Worm (Caenorhabditis elegans) whole organism, mixed stage, embryonic: Measurements from ENCODE around the gene dhhc-8.

Experiments used
- mab-5 ChIP-seq: fragments of 150-350 bp; optimal IDR thresholded peaks from 2 replicates; lab custom pipeline; 2014; ENCODE audit warnings: missing biosample characterization, missing genetic modification characterization
- nhr-28 ChIP-seq: fragments of 150-350 bp; optimal IDR thresholded peaks from 2 replicates; lab custom pipeline; 2014; ENCODE audit warnings: missing biosample characterization, missing genetic modification characterization
- nhr-76 ChIP-seq: sonication (generic microtip); optimal IDR thresholded peaks from 2 replicates; lab custom pipeline; 2017; ENCODE audit warnings: missing biosample characterization, missing genetic modification characterization
- unc-62 ChIP-seq: fragments of 150-350 bp; optimal IDR thresholded peaks from 2 replicates; lab custom pipeline; 2014; ENCODE audit warnings: missing biosample characterization, missing genetic modification reagents, missing genetic modification characterization
- ztf-11 ChIP-seq: fragments of 150-350 bp; optimal IDR thresholded peaks from 2 replicates; lab custom pipeline; 2014; ENCODE audit warnings: missing biosample characterization, missing genetic modification characterization

DNA sequence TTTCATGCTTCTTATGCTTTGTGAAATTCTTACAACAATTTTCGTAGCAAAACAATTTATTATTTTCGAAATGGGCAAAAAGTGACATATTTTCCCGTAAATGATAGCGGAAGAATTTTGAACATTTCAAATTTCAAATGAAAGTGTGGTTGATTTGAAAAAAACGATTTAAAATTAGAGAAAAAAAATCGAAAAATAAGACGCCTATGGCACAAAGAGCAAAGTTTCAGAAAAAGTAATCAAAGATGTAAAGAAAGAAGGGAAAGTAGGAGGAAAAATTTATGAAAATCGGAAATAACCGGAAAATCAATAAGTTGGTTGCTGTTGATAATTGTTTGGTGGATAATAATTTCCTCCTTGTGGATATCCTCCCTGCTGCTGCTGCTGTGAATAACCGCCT is 20.0 kb upstream of the dhhc-8 start:
- TF ChIP-seq nhr-28 (tag; lab: Kevin White, UChicago): no peak
- no peak for TF ChIP-seq ztf-11 (tag; lab: Kevin White, UChicago)
- TF ChIP-seq nhr-76 (tag; lab: Kevin White, UChicago): no peak
- no peak for TF ChIP-seq mab-5
- no peak for TF ChIP-seq unc-62 (GFP tag; lab: Kevin White, UChicago)
